Worm (Caenorhabditis elegans): ENCODE results near the gene F21G4.1.

F21G4.1 gene

ce11 chrX:9856618-9857017 is 35.5 kb downstream of the F21G4.1 start, which contains the start of gene R07B1.11:
Gene R07B1.11 (plus strand): TSS chrX:9856918.
- TF ChIP-seq crh-2 (tag; optimal IDR thresholded peaks at IDR 0.05) = no peak
- TF ChIP-seq dmd-4 (tag; optimal IDR thresholded peaks at IDR 0.05) = no peak
- no peak for TF ChIP-seq mbf-1 (tag; optimal IDR thresholded peaks at IDR 0.05)
- no peak for TF ChIP-seq nhr-12 (tag; optimal IDR thresholded peaks at IDR 0.05)
- TF ChIP-seq C34F6.9 (tag; optimal IDR thresholded peaks at IDR 0.05) = no peak
- no peak for TF ChIP-seq elt-3 (tag; optimal IDR thresholded peaks at IDR 0.05)
- no peak for TF ChIP-seq nhr-10 (tag; optimal IDR thresholded peaks at IDR 0.05)
- TF ChIP-seq ztf-4 (tag; optimal IDR thresholded peaks at IDR 0.05) = no peak
- TF ChIP-seq lsy-2 (tag; optimal IDR thresholded peaks at IDR 0.05) = no peak
- TF ChIP-seq peb-1 (tag; optimal IDR thresholded peaks at IDR 0.05) = no peak
- TF ChIP-seq Y55F3AM.14 (GFP tag; optimal IDR thresholded peaks at IDR 0.05) = no peak
- TF ChIP-seq nhr-23 (tag; optimal IDR thresholded peaks at IDR 0.05) = no peak
- no peak for TF ChIP-seq ztf-1 (GFP tag; conservative IDR thresholded peaks at IDR 0.05)
- TF ChIP-seq lin-11 (tag; optimal IDR thresholded peaks at IDR 0.05) = no peak
- no peak for TF ChIP-seq blmp-1 (tag; optimal IDR thresholded peaks at IDR 0.05; ENCODE audit: insufficient read depth)
- TF ChIP-seq mdl-1 (tag; optimal IDR thresholded peaks at IDR 0.05) = no peak
- no peak for TF ChIP-seq nhr-6 (tag; optimal IDR thresholded peaks at IDR 0.05)
- no peak for TF ChIP-seq alr-1 (tag; optimal IDR thresholded peaks at IDR 0.05)

ce11 chrX:9851745-9852330 is 40.3 kb downstream of the F21G4.1 start, which contains the start of gene lec-7:
Gene lec-7 (plus strand): TSS chrX:9852041.
- peak; percentile 20 for TF ChIP-seq nhr-129 (tag; optimal IDR thresholded peaks at IDR 0.05)
- peak; percentile 66 for TF ChIP-seq fos-1 (tag; optimal IDR thresholded peaks at IDR 0.05)
- no peak for TF ChIP-seq lin-39 (tag; optimal IDR thresholded peaks at IDR 0.05)
- TF ChIP-seq peb-1 (tag; optimal IDR thresholded peaks at IDR 0.05) = no peak

ce11 chrX:9850258-9850657 is 41.9 kb downstream of the F21G4.1 start, which contains the start of gene lec-8:
Gene lec-8 (plus strand): TSS chrX:9850571.
- TF ChIP-seq nhr-11 (tag; optimal IDR thresholded peaks at IDR 0.05) = no peak
- TF ChIP-seq ztf-4 (tag; optimal IDR thresholded peaks at IDR 0.05) = no peak
- TF ChIP-seq fos-1 (tag; optimal IDR thresholded peaks at IDR 0.05) = peak; percentile 90
- TF ChIP-seq Y55F3AM.14 (GFP tag; optimal IDR thresholded peaks at IDR 0.05) = no peak

ce11 chrX:9848214-9848789 is 43.8 kb downstream of the F21G4.1 start:
- TF ChIP-seq sem-4 (tag; optimal IDR thresholded peaks at IDR 0.05) = no peak
- TF ChIP-seq R02D3.7 (tag; optimal IDR thresholded peaks at IDR 0.05) = no peak
- TF ChIP-seq sma-9 (GFP tag; optimal IDR thresholded peaks at IDR 0.05) = no peak
- no peak for TF ChIP-seq sma-9 (tag; optimal IDR thresholded peaks at IDR 0.05)
- no peak for TF ChIP-seq nhr-21 (tag; optimal IDR thresholded peaks at IDR 0.05)

- no peak for TF ChIP-seq peb-1 (tag; optimal IDR thresholded peaks at IDR 0.05)
- no peak for TF ChIP-seq elt-1 (tag; optimal IDR thresholded peaks at IDR 0.05)
- no peak for TF ChIP-seq nhr-12 (tag; optimal IDR thresholded peaks at IDR 0.05)
- no peak for TF ChIP-seq unc-55 (GFP tag; optimal IDR thresholded peaks at IDR 0.05)
- TF ChIP-seq dmd-4 (tag; optimal IDR thresholded peaks at IDR 0.05) = no peak
- TF ChIP-seq skn-1 (tag; optimal IDR thresholded peaks at IDR 0.05) = no peak
- no peak for TF ChIP-seq nhr-10 (tag; optimal IDR thresholded peaks at IDR 0.05)
- no peak for TF ChIP-seq sem-4 (tag; optimal IDR thresholded peaks at IDR 0.05)
- no peak for TF ChIP-seq mbf-1 (tag; optimal IDR thresholded peaks at IDR 0.05)
- TF ChIP-seq aly-2 (tag; optimal IDR thresholded peaks at IDR 0.05) = no peak
- no peak for TF ChIP-seq lin-11 (tag; optimal IDR thresholded peaks at IDR 0.05)
- TF ChIP-seq alr-1 (tag; optimal IDR thresholded peaks at IDR 0.05) = no peak
- TF ChIP-seq ztf-1 (GFP tag; conservative IDR thresholded peaks at IDR 0.05) = no peak
- TF ChIP-seq ama-1 (optimal IDR thresholded peaks at IDR 0.05) = no peak
Measured at ce11 chrX:9846975-9847374, 45.2 kb downstream of the F21G4.1 start, which contains the start of gene vab-15. Gene vab-15 (plus strand): TSS chrX:9847275.

- TF ChIP-seq lsy-2 (tag; optimal IDR thresholded peaks at IDR 0.05) = peak in 1 of 2 experiments; percentile 33
- no peak for TF ChIP-seq dmd-4 (tag; optimal IDR thresholded peaks at IDR 0.05)
Measured at ce11 chrX:9845916-9846315, 46.2 kb downstream of the F21G4.1 start.
